Worm (Caenorhabditis elegans) whole organism, L3 larva: Measurements from ENCODE around the gene Y57G7A.5.

ENCODE experiments used
- ZK546.5 ChIP-seq: sonication (generic microtip); optimal IDR thresholded peaks from 2 replicates; lab custom pipeline; 2017; ENCODE audit warnings: missing biosample characterization, missing genetic modification characterization
- aly-2 ChIP-seq: fragments of 150-350 bp; optimal IDR thresholded peaks from 2 replicates; lab custom pipeline; 2014; ENCODE audit warnings: missing biosample characterization, missing genetic modification characterization
- ama-1 ChIP-seq: fragments of 150-350 bp; optimal IDR thresholded peaks from 2 replicates; lab custom pipeline; 2018
- ceh-16 ChIP-seq: sonication (generic microtip); optimal IDR thresholded peaks from 2 replicates; lab custom pipeline; 2017; ENCODE audit warnings: missing biosample characterization, missing genetic modification characterization
- ceh-28 ChIP-seq: fragments of 150-350 bp; optimal IDR thresholded peaks from 2 replicates; lab custom pipeline; 2014; ENCODE audit warnings: missing biosample characterization, missing genetic modification reagents, missing genetic modification characterization
- ceh-9 ChIP-seq: sonication (generic microtip); optimal IDR thresholded peaks from 2 replicates; lab custom pipeline; 2018; ENCODE audit warnings: missing biosample characterization, missing genetic modification characterization
- daf-12 ChIP-seq: fragments of 150-350 bp; optimal IDR thresholded peaks from 2 replicates; lab custom pipeline; 2014; ENCODE audit warnings: missing biosample characterization, missing genetic modification reagents, missing genetic modification characterization
- egl-5 ChIP-seq: fragments of 150-350 bp; optimal IDR thresholded peaks from 2 replicates; lab custom pipeline; 2017; ENCODE audit warnings: missing biosample characterization, missing genetic modification reagents, missing genetic modification characterization, inconsistent platforms
- elt-3 ChIP-seq, 3 experiments: fragments of 150-350 bp in 1 of 3; sonication (generic microtip) in 2 of 3; optimal IDR thresholded peaks; 2 replicates in 2 of 3; 4 replicates in 1 of 3; lab custom pipeline; 2014 to 2017; ENCODE audit warnings: missing biosample characterization in 3 of 3, missing genetic modification characterization in 3 of 3
- eor-1 ChIP-seq, 2 experiments: fragments of 150-350 bp; optimal IDR thresholded peaks; 2 replicates each; lab custom pipeline; 2014 to 2018; ENCODE audit warnings: missing biosample characterization in 2 of 2, missing genetic modification characterization in 2 of 2
- fkh-10 ChIP-seq: sonication (generic microtip); optimal IDR thresholded peaks from 2 replicates; lab custom pipeline; 2017; ENCODE audit warnings: missing biosample characterization, missing genetic modification reagents, missing genetic modification characterization
- hmg-11 ChIP-seq: sonication (generic microtip); optimal IDR thresholded peaks from 2 replicates; lab custom pipeline; 2016; ENCODE audit warnings: missing genetic modification characterization, missing compliant biosample characterization
- lin-15B ChIP-seq: fragments of 150-350 bp; optimal IDR thresholded peaks from 2 replicates; lab custom pipeline; 2014; ENCODE audit warnings: missing biosample characterization, missing genetic modification characterization
- lin-39 ChIP-seq: fragments of 150-350 bp; optimal IDR thresholded peaks from 2 replicates; lab custom pipeline; 2018; ENCODE audit warnings: missing biosample characterization, missing genetic modification reagents, missing genetic modification characterization
- lsy-12 ChIP-seq: sonication (generic microtip); optimal IDR thresholded peaks from 2 replicates; lab custom pipeline; 2016; ENCODE audit warnings: mild to moderate bottlenecking, missing genetic modification characterization, missing compliant biosample characterization
- mdl-1 ChIP-seq: fragments of 150-350 bp; optimal IDR thresholded peaks from 2 replicates; lab custom pipeline; 2014; ENCODE audit warnings: missing biosample characterization, missing genetic modification characterization
- mml-1 ChIP-seq: fragments of 150-350 bp; sonication (generic microtip); optimal IDR thresholded peaks from 3 replicates; lab custom pipeline; 2014; ENCODE audit warnings: missing biosample characterization, missing genetic modification characterization
- nfya-1 ChIP-seq: sonication (generic microtip); optimal IDR thresholded peaks from 2 replicates; lab custom pipeline; 2017; ENCODE audit warnings: missing genetic modification characterization, mild to moderate bottlenecking, missing compliant biosample characterization, antibody characterized with exemption, moderate library complexity; ENCODE audit not compliant: insufficient read depth
- nhr-11 ChIP-seq: fragments of 150-350 bp; optimal IDR thresholded peaks from 2 replicates; lab custom pipeline; 2014; ENCODE audit warnings: missing biosample characterization, missing genetic modification characterization
- nhr-12 ChIP-seq: fragments of 150-350 bp; optimal IDR thresholded peaks from 2 replicates; lab custom pipeline; 2014; ENCODE audit warnings: missing biosample characterization, missing genetic modification characterization
- nhr-25 ChIP-seq: sonication (generic microtip); optimal IDR thresholded peaks from 2 replicates; lab custom pipeline; 2017; ENCODE audit warnings: missing biosample characterization, missing genetic modification characterization
- nhr-28 ChIP-seq: fragments of 150-350 bp; optimal IDR thresholded peaks from 2 replicates; lab custom pipeline; 2014; ENCODE audit warnings: missing biosample characterization, missing genetic modification characterization
- nhr-67 ChIP-seq: fragments of 150-350 bp; optimal IDR thresholded peaks from 2 replicates; lab custom pipeline; 2014; ENCODE audit warnings: missing biosample characterization, missing genetic modification characterization
- nhr-76 ChIP-seq: fragments of 150-350 bp; sonication (generic microtip); optimal IDR thresholded peaks from 5 replicates; lab custom pipeline; 2014; ENCODE audit warnings: missing biosample characterization, missing genetic modification characterization
- nhr-77 ChIP-seq: fragments of 150-350 bp; optimal IDR thresholded peaks from 2 replicates; lab custom pipeline; 2014; ENCODE audit warnings: missing biosample characterization, missing genetic modification characterization
- pqm-1 ChIP-seq: fragments of 150-350 bp; optimal IDR thresholded peaks from 2 replicates; lab custom pipeline; 2017; ENCODE audit warnings: missing biosample characterization, missing genetic modification characterization, inconsistent platforms
- sea-2 ChIP-seq: fragments of 150-350 bp; sonication (generic microtip); optimal IDR thresholded peaks from 4 replicates; lab custom pipeline; 2014; ENCODE audit warnings: missing biosample characterization, missing genetic modification reagents, missing genetic modification characterization
- skn-1 ChIP-seq: fragments of 150-350 bp; optimal IDR thresholded peaks from 2 replicates; lab custom pipeline; 2014; ENCODE audit warnings: missing biosample characterization, missing genetic modification characterization
- snpc-4 ChIP-seq: fragments of 150-350 bp; optimal IDR thresholded peaks from 2 replicates; lab custom pipeline; 2014; ENCODE audit warnings: missing biosample characterization, missing genetic modification characterization
- tbx-2 ChIP-seq: sonication (generic microtip); optimal IDR thresholded peaks from 2 replicates; lab custom pipeline; 2016; ENCODE audit warnings: mild to moderate bottlenecking, missing genetic modification characterization, missing compliant biosample characterization
- unc-39 ChIP-seq: sonication (generic microtip); optimal IDR thresholded peaks from 4 replicates; lab custom pipeline; 2017; ENCODE audit warnings: missing biosample characterization, missing genetic modification characterization
- unc-62 ChIP-seq: fragments of 150-350 bp; sonication (generic microtip); optimal IDR thresholded peaks from 4 replicates; lab custom pipeline; 2014; ENCODE audit warnings: missing biosample characterization, missing genetic modification reagents, missing genetic modification characterization
- ztf-4 ChIP-seq: fragments of 150-350 bp; optimal IDR thresholded peaks from 2 replicates; lab custom pipeline; 2014; ENCODE audit warnings: missing biosample characterization, missing genetic modification characterization

Y57G7A.5 gene

DNA sequence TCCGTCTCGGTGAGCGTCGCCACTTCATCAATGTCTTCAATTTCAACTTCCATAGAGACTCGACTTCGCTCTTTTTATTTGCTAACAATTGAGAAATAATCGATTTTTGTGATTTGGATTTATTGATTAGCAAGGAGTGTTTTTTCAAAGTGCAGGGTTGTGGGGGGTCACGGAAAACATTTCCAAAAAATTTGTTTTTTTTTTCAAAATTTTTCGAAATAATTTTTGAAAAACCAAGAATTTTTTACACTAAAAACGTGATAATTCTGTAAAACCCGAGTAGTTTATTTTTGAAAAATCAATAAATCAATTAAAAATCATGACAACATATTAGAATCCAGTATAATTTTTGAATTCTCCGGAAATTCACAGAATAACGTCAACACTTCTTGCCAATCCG, at the start of gene Y57G7A.5:
Y57G7A.5 (minus strand) TSS at position 101 of the 400 bp plus-strand sequence.
- TF ChIP-seq elt-3 (tag; optimal IDR thresholded peaks at IDR 0.05; lab: Kevin White, UChicago) (no peak), ceh-28 (peak; percentile 24), nhr-12 (no peak)

DNA sequence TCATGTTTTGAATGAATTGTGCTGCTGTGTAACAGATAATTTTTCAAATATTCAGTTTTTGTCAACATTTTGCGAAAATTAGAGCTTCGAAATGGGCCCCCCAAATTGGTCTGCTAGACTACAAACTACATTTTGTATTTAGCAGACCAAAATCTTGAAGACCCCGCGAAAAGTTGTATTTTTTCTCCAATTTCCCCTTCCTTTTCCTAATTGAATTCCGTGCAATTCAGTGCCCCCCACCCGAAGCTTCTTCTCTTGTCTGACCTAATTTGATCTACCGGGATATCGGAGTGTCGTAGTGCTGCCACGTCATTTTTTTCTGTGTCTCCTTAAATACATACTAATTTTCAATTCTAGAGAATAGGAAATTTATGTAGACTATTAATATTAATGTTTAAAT, 48.7 kb upstream of the Y57G7A.5 start:
- no peak for TF ChIP-seq eor-1 (tag; optimal IDR thresholded peaks at IDR 0.05; lab: Kevin White, UChicago)
- no peak for TF ChIP-seq ztf-4 (tag; lab: Kevin White, UChicago)
- TF ChIP-seq ceh-9 (tag; lab: Kevin White, UChicago) = no peak
- no peak for TF ChIP-seq ama-1 (lab: Kevin White, UChicago)
- no peak for TF ChIP-seq sea-2 (GFP tag; lab: Kevin White, UChicago)
- TF ChIP-seq hmg-11 (tag; lab: Kevin White, UChicago) = no peak
- no peak for TF ChIP-seq lsy-12 (tag; lab: Kevin White, UChicago)
- TF ChIP-seq snpc-4 (tag; lab: Kevin White, UChicago) = no peak
- no peak for TF ChIP-seq nhr-67
- TF ChIP-seq daf-12 (tag; lab: Kevin White, UChicago) = no peak
- TF ChIP-seq unc-62 (GFP tag; lab: Kevin White, UChicago) = no peak
- TF ChIP-seq mml-1 = no peak
- no peak for TF ChIP-seq elt-3 (tag; optimal IDR thresholded peaks at IDR 0.05; lab: Kevin White, UChicago)
- no peak for TF ChIP-seq ceh-16 (tag; lab: Kevin White, UChicago)
- no peak for TF ChIP-seq nfya-1 (tag; lab: Kevin White, UChicago)
- no peak for TF ChIP-seq unc-39 (tag; lab: Kevin White, UChicago)
- TF ChIP-seq nhr-11 (tag; lab: Kevin White, UChicago) = no peak
- TF ChIP-seq nhr-77 = no peak
- TF ChIP-seq mdl-1 = no peak
- no peak for TF ChIP-seq nhr-76 (tag; lab: Kevin White, UChicago)

DNA sequence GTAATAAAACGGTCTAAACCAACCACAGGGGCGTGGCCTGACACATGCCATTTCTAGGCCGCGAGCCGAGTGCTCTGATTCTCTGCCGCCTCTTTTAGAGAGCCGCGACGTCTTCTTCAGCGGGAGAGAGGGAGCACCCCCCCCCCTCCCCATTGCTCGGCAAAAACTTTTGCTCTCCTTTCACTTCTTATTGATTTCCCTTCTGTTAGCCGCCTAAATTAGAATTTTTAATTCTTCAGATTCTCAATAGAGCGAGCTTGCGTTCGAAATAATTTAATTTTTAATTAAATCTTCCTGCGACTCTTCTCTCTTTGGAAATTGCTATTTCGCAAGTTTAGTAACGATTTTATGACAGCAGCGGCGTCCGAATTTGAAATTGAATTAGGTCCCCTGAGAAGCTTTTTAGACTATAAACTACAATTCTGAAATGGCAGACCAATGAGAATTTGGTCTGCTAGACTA, 47.9 kb upstream of the Y57G7A.5 start:
- no peak for TF ChIP-seq nhr-25 (tag; lab: Kevin White, UChicago)
- TF ChIP-seq hmg-11 (tag; lab: Kevin White, UChicago) = peak; percentile 40
- TF ChIP-seq unc-39 (tag; lab: Kevin White, UChicago) = no peak
- no peak for TF ChIP-seq pqm-1 (tag; lab: Kevin White, UChicago)
- no peak for TF ChIP-seq egl-5 (tag; lab: Kevin White, UChicago)
- peak; percentile 48 for TF ChIP-seq nfya-1 (tag; lab: Kevin White, UChicago)
- peak; percentile 6 for TF ChIP-seq fkh-10 (GFP tag; lab: Kevin White, UChicago)
- TF ChIP-seq lin-15B (tag; lab: Kevin White, UChicago) = peak; percentile 58
- TF ChIP-seq lin-39 (tag; lab: Kevin White, UChicago) = peak; percentile 52
- TF ChIP-seq ceh-28 = peak; percentile 10
- TF ChIP-seq ZK546.5 (tag; lab: Kevin White, UChicago) = peak; percentile 29
- no peak for TF ChIP-seq elt-3 (tag; optimal IDR thresholded peaks at IDR 0.05; lab: Kevin White, UChicago)
- TF ChIP-seq sea-2 (GFP tag; lab: Kevin White, UChicago) = no peak
- peak; percentile 71 for TF ChIP-seq lsy-12 (tag; lab: Kevin White, UChicago)

DNA sequence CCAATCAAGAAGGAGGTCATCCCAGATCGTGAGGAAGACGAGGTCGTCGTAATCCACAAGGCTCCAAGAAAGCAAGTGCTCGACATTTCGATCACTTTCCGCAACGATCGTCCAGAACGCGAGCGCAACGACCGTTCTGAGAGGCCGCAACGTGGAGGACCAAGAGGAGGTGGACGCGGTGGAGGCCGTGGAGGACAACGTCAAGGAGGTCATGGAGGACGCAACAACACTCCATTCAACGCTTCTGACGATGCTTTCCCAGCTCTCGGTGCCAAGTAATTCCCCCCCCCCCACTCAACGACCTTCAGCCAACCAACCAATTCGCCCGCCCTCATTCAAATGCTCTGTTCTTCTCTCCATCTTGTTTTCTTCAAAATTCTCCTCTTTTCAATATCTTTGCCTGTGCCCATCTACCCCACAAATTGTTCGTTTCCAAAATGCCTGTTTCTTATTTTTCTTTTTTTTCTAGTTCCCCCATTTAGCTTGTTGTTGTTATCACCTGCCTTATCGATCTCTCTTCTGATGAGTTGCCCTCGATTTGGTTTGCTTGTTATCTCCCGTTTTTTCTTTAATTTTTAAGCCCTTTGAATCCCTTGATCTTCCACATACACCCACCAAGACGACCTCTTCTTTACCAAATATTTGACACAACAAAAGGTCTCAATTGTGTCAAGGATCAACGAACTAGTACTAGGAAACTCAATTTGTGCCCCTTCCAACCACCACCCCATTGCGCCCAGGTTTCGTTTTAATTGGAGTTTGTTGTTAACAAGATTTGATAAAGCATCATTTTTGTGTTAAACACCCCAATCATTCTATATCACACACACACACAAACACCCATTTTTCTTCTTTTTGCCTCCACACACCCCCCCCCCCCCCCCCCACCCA, 47.2 kb upstream of the Y57G7A.5 start:
- no peak for TF ChIP-seq tbx-2

DNA sequence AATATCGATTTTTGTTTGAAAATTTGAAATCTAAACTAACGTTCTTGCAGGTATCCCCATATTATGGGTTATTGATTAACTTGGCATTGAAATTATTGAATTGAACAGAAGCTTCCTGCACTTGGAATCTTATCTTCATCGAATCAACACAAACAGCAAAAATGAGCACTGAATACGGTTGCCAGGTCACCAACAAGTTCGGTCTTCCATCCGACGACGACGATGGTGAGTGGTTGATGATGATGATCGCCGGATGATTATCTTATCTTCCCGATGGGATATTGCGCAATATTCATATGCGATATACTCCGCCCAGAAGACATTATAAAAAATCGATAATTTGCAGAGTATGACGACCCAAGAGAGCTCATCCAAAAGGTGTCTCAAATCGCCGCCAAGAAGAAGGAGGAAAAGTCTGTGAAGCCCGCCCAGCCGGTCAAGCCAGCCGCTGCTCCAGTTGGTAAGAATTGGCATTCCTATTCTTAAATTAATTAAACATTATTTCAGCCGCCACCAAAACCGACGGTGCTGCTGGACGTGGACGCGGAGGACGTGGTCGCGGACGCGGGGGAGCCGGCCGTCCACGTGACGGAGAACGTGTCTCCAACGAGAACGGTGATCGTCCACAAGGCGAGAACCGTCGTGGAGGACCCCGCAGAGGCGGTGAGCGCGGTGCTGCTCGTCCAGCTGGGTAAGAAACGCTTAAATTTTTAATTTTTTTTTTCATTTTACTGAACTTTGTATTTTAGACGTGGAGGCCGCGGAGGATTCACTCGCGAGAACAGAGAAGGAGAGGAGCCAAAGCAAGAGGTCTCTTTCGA, 45.9 kb upstream of the Y57G7A.5 start, which contains the start of gene vig-1:
vig-1 (plus strand) TSS at position 51 of the 821 bp plus-strand sequence.
- TF ChIP-seq nhr-28 (no peak), skn-1 (tag; lab: Kevin White, UChicago) (no peak), elt-3 (tag; optimal IDR thresholded peaks at IDR 0.05; lab: Kevin White, UChicago) (no peak), aly-2 (tag; lab: Kevin White, UChicago) (no peak)
